Fruit fly (Drosophila melanogaster) whole organism, adult: ENCODE data around the gene janA.

ENCODE experiments used
- CG11617 ChIP-seq: fragments of 200-800 bp; sonication (Bioruptor generic); optimal IDR thresholded peaks from 2 replicates; lab custom pipeline; 2017; ENCODE audit warnings: mild to moderate bottlenecking, missing biosample characterization, missing genetic modification reagents, missing genetic modification characterization
- CG12768 ChIP-seq: fragments of 200-800 bp; sonication (Bioruptor generic); optimal IDR thresholded peaks from 2 replicates; lab custom pipeline; 2017; ENCODE audit warnings: missing biosample characterization, missing genetic modification characterization, mild to moderate bottlenecking, moderate library complexity, missing genetic modification reagents
- CG14711 ChIP-seq: fragments of 200-800 bp; sonication (Bioruptor generic); optimal IDR thresholded peaks from 2 replicates; lab custom pipeline; 2018; ENCODE audit warnings: missing biosample characterization, mild to moderate bottlenecking, missing genetic modification characterization, moderate library complexity
- CG1620 ChIP-seq: fragments of 200-800 bp; sonication (Bioruptor generic); optimal IDR thresholded peaks from 2 replicates; lab custom pipeline; 2016; ENCODE audit warnings: missing biosample characterization, missing genetic modification characterization
- CG33017 ChIP-seq: fragments of 200-800 bp; sonication (Bioruptor generic); optimal IDR thresholded peaks from 2 replicates; lab custom pipeline; 2018; ENCODE audit warnings: missing biosample characterization, mild to moderate bottlenecking, missing genetic modification characterization, moderate library complexity
- CG5204 ChIP-seq: fragments of 200-800 bp; sonication (Bioruptor generic); optimal IDR thresholded peaks from 2 replicates; lab custom pipeline; 2016; ENCODE audit warnings: missing biosample characterization, missing genetic modification characterization
- CG7045 ChIP-seq: fragments of 200-800 bp; sonication (Bioruptor generic); optimal IDR thresholded peaks from 2 replicates; lab custom pipeline; 2017; ENCODE audit warnings: missing biosample characterization, mild to moderate bottlenecking, missing genetic modification characterization
- CG7101 ChIP-seq: fragments of 200-800 bp; sonication (Bioruptor generic); optimal IDR thresholded peaks from 2 replicates; lab custom pipeline; 2018; ENCODE audit warnings: missing biosample characterization, mild to moderate bottlenecking, missing genetic modification characterization, moderate library complexity
- Clk ChIP-seq: fragments of 200-800 bp; sonication (Bioruptor generic); optimal IDR thresholded peaks from 2 replicates; lab custom pipeline; 2017; ENCODE audit warnings: missing biosample characterization, missing genetic modification characterization
- Crg-1 ChIP-seq: fragments of 200-800 bp; sonication (Bioruptor generic); optimal IDR thresholded peaks from 2 replicates; lab custom pipeline; 2016; ENCODE audit warnings: missing biosample characterization, missing genetic modification characterization
- Hr96 ChIP-seq: fragments of 200-800 bp; sonication (Bioruptor generic); optimal IDR thresholded peaks from 2 replicates; lab custom pipeline; 2016; ENCODE audit warnings: missing biosample characterization, missing genetic modification characterization
- Mnt ChIP-seq: fragments of 200-800 bp; sonication (Bioruptor generic); optimal IDR thresholded peaks from 2 replicates; lab custom pipeline; 2016; ENCODE audit warnings: missing biosample characterization, mild to moderate bottlenecking, missing genetic modification characterization
- bab1 ChIP-seq: fragments of 200-800 bp; sonication (Bioruptor generic); optimal IDR thresholded peaks from 3 replicates; lab custom pipeline; 2019; ENCODE audit warnings: missing biosample characterization, mild to moderate bottlenecking, missing genetic modification characterization, moderate library complexity
- cic ChIP-seq: fragments of 200-800 bp; sonication (Bioruptor generic); optimal IDR thresholded peaks from 2 replicates; lab custom pipeline; 2017; ENCODE audit warnings: missing biosample characterization, mild to moderate bottlenecking, missing genetic modification characterization, moderate library complexity
- cnc ChIP-seq, 2 experiments: fragments of >200 bp; optimal IDR thresholded peaks; 2 replicates each; lab custom pipeline; 2017
- kay ChIP-seq: fragments of 200-800 bp; sonication (Bioruptor generic); peaks from one replicate; lab custom pipeline; 2016; ENCODE audit warnings: missing biosample characterization, missing genetic modification characterization, borderline replicate concordance
- ovo ChIP-seq: fragments of 200-800 bp; sonication (Bioruptor generic); optimal IDR thresholded peaks from 2 replicates; lab custom pipeline; 2016; ENCODE audit warnings: missing biosample characterization, missing genetic modification characterization
- pad ChIP-seq: fragments of 200-800 bp; sonication (Bioruptor generic); optimal IDR thresholded peaks from 3 replicates; lab custom pipeline; 2017; ENCODE audit warnings: missing biosample characterization, missing genetic modification characterization, mild to moderate bottlenecking, moderate library complexity, missing genetic modification reagents
- tj ChIP-seq: fragments of 200-800 bp; sonication (Bioruptor generic); optimal IDR thresholded peaks from 3 replicates; lab custom pipeline; 2017; ENCODE audit warnings: missing biosample characterization, mild to moderate bottlenecking, missing genetic modification characterization, moderate library complexity
- toe ChIP-seq: fragments of 200-800 bp; sonication (Bioruptor generic); optimal IDR thresholded peaks from 2 replicates; lab custom pipeline; 2016; ENCODE audit warnings: missing biosample characterization, missing genetic modification characterization

The janA gene

DNA sequence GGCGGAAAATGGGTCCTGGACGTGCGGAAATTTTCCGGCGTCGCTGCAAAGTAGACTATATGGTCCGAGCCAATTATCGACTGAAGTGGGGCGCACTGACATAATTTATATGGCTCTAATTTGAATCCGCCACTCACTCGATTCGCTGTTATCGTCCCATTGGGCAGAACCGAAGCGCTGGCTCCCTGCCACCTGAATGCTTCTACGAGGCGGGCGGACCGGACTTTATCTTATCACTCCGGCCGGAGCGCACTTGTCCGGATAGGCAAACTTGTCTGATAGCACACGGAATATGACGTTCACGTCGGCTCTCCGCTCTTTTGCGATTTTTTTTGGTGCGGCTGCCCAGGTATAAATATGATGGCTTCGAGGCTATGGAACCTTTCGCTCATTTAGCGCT is 23.2 kb upstream of the janA start:
- TF ChIP-seq cic (GFP tag; lab: Kevin White, UChicago) (no peak), CG5204 (GFP tag; lab: Kevin White, UChicago) (no peak), CG14711 (no peak), Clk (GFP tag; lab: Kevin White, UChicago) (no peak), CG12768 (no peak), CG33017 (tag; lab: Kevin White, UChicago) (no peak), bab1 (GFP tag; lab: Kevin White, UChicago) (no peak), ovo (GFP tag; lab: Kevin White, UChicago) (no peak), pad (GFP tag; lab: Kevin White, UChicago) (no peak), CG1620 (GFP tag; lab: Kevin White, UChicago) (no peak), Hr96 (GFP tag; lab: Kevin White, UChicago) (no peak)

DNA sequence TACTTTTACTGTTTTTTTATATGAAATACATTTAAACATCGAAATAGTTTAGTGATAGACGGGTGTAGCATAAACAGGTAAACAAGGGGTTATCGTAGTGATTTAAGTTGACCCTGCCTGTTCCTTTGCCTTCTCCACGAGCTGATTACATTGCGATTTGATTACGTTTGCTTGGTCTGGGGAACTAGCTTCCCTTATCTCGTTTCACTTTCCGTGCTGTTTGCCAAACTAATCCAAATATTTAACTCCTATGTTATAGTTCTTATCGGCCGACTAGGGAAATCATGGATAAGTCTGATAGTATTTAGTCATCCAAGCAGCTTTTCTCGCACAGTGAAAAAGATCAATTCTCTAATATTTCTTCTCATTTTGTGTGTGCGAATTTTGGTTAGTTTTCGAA is 22.6 kb upstream of the janA start:
- TF ChIP-seq kay (GFP tag; lab: Kevin White, UChicago): peak; percentile 48
- TF ChIP-seq CG7045 (GFP tag; lab: Kevin White, UChicago): peak; percentile 30
- peak; percentile 35 for TF ChIP-seq cic (GFP tag; lab: Kevin White, UChicago)
- TF ChIP-seq Mnt (GFP tag; lab: Kevin White, UChicago): no peak

DNA sequence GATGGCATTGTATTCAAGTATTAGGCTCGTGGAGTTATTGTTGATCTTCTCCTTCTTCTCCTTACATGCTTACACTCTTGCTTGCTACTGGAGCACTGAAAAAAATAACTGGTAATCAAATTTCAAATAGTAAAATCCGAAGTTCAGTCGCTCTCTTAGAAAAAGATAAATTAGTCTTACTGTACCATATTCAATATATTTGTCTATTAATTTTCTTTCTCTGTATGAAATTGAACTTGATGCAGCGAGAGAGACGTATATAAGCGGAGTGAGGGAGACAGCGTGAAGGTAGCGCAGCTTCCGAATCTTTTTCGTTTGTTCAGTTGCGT is 21.8 kb upstream of the janA start:
- TF ChIP-seq CG33017 (tag; lab: Kevin White, UChicago) (peak; percentile 38), CG14711 (peak; percentile 48), CG7101 (tag; lab: Kevin White, UChicago) (peak; percentile 56), CG12768 (peak; percentile 26), kay (GFP tag; lab: Kevin White, UChicago) (no peak), bab1 (GFP tag; lab: Kevin White, UChicago) (no peak), Mnt (GFP tag; lab: Kevin White, UChicago) (peak; percentile 15)

DNA sequence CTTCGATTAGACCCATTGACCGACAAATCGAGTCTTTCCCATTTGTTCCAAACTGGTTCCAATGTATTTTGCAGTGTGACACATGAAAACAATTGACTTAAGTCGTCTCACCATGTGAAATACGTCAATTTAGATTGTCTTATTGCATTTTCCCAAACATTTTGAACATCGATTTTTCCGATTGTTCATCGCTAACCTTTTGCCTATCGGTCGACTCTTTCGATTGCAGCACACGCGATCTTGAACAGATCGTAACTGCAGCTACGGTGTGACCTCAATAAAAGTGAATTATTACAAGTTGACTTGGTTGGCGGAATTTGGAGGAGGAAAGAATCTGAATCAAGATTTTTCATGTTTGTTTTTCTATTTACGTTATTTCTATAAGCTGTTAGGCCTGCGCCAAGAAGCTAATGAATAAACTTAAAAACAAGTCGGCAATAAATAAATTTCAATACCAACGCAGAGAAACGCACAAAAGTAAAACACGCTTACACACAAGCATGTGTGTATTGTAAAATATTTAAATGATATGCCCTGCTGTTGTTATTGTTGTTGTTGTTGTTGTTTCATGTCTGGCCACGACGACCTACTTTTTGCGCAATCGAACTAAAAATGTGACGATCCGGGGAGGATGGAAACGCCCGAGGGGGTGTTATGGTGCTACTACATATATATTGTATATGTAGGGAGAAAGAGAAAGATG is 21.3 kb upstream of the janA start:
- no peak for TF ChIP-seq toe (GFP tag; lab: Kevin White, UChicago)
- TF ChIP-seq CG11617 (GFP tag; lab: Kevin White, UChicago): no peak
- TF ChIP-seq bab1 (GFP tag; lab: Kevin White, UChicago): no peak
- TF ChIP-seq CG1620 (GFP tag; lab: Kevin White, UChicago): no peak
- TF ChIP-seq CG14711: no peak
- TF ChIP-seq CG7101 (tag; lab: Kevin White, UChicago): no peak
- TF ChIP-seq CG7045 (GFP tag; lab: Kevin White, UChicago): no peak
- no peak for TF ChIP-seq pad (GFP tag; lab: Kevin White, UChicago)
- TF ChIP-seq cnc (optimal IDR thresholded peaks at IDR 0.05; lab: Kevin White, UChicago): no peak
- TF ChIP-seq CG12768: no peak
- TF ChIP-seq Mnt (GFP tag; lab: Kevin White, UChicago): no peak
- TF ChIP-seq CG33017 (tag; lab: Kevin White, UChicago): no peak
- no peak for TF ChIP-seq CG5204 (GFP tag; lab: Kevin White, UChicago)

DNA sequence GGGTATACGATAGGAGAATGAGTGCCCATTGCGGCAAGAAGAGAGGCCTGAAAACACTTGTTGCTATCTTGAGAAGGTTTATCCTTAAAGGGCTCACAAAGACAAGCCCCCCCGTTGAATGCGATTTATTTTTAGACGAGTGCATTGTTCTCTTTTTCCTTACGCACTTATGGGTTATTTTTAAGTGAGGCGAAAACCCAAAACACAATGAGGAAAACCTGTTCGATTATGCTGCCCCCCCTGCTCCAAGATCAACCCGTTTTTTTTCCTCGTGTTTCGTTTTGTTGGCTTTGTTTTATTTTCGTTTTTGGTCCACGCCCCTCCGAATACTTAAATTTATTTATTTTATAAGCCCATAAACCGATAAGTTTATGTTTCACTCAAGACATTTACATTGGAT is 20.6 kb upstream of the janA start:
- no peak for TF ChIP-seq Clk (GFP tag; lab: Kevin White, UChicago)
- TF ChIP-seq Mnt (GFP tag; lab: Kevin White, UChicago): no peak
- no peak for TF ChIP-seq pad (GFP tag; lab: Kevin White, UChicago)
- TF ChIP-seq CG11617 (GFP tag; lab: Kevin White, UChicago): no peak
- TF ChIP-seq ovo (GFP tag; lab: Kevin White, UChicago): no peak

DNA sequence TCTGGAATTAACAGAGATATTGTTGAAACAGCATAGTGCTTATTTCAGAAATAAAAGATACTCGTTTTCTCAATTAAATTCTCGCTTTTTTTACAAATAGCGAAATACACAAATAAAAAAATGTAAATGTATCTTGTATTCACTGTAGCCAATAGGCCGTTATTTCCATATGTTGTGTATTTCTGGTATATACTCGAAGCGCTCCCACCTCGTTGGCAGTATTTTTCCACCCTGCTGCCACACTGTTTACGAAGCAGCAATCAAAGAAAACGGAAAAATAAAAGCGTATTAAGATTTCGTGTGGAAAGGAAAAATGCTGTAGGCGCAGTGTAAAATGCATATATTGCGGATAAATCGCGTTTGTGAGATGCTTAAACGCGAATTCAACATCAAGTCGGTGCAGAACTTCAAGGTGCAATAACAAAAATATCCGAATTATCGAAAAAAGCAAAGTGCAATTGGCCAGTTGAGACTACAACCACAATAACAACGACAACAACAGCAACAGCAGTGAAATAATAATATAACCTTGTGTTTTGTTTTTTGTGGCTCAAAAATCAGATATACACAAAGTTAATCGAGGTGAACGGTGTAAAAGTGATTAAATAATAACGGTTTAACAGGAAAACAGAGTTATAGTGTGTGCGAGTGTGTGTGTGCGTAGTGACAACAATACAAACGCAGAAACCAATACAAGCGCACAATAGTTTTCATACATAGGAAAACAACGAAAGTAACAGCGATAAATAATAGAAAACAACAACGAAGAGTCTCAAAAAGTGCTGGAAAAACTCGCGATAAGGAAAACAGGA is 18.9 kb upstream of the janA start, which contains the start of gene sima:
TSS of gene sima (plus strand) at position 255 of the 812 bp plus-strand sequence.
- TF ChIP-seq cnc (optimal IDR thresholded peaks at IDR 0.05; lab: Kevin White, UChicago) (no peak), Clk (GFP tag; lab: Kevin White, UChicago) (no peak), CG5204 (GFP tag; lab: Kevin White, UChicago) (no peak), Crg-1 (GFP tag; lab: Kevin White, UChicago) (no peak), CG14711 (peak; percentile 48), toe (GFP tag; lab: Kevin White, UChicago) (peak; percentile 12), Mnt (GFP tag; lab: Kevin White, UChicago) (peak; percentile 55), CG7045 (GFP tag; lab: Kevin White, UChicago) (no peak), kay (GFP tag; lab: Kevin White, UChicago) (no peak), CG33017 (tag; lab: Kevin White, UChicago) (peak; percentile 28), CG12768 (peak; percentile 57), CG7101 (tag; lab: Kevin White, UChicago) (peak; percentile 15), CG1620 (GFP tag; lab: Kevin White, UChicago) (no peak), Hr96 (GFP tag; lab: Kevin White, UChicago) (no peak), CG11617 (GFP tag; lab: Kevin White, UChicago) (peak; percentile 40), pad (GFP tag; lab: Kevin White, UChicago) (no peak), ovo (GFP tag; lab: Kevin White, UChicago) (peak; percentile 1), cic (GFP tag; lab: Kevin White, UChicago) (peak; percentile 46), bab1 (GFP tag; lab: Kevin White, UChicago) (peak; percentile 26), tj (GFP tag; lab: Kevin White, UChicago) (no peak)
